Fruit fly (Drosophila melanogaster) whole organism, embryonic: ENCODE measurements around the gene mmy.

Experiments
- Awh ChIP-seq: fragments of 200-800 bp; sonication (Bioruptor generic); IDR thresholded peaks from 2 replicates; pipeline ENCODE4, ENCODE4 v1.3.6; 2022; ENCODE audit warnings: missing biosample characterization, missing genetic modification characterization
- Bdp1 ChIP-seq: fragments of 200-800 bp; sonication (Bioruptor generic); optimal IDR thresholded peaks from 3 replicates; lab custom pipeline; 2016; ENCODE audit warnings: missing biosample characterization, missing genetic modification characterization
- Bgb ChIP-seq: fragments of 200-800 bp; sonication (Bioruptor generic); IDR thresholded peaks from 2 replicates; pipeline ENCODE4 v1.3.6; 2022; ENCODE audit warnings: missing biosample characterization, missing genetic modification characterization; ENCODE audit not compliant: partially characterized antibody
- C15 ChIP-seq: fragments of 200-800 bp; sonication (Bioruptor generic); IDR thresholded peaks from 3 replicates; pipeline ENCODE4 v1.3.6; 2022; ENCODE audit warnings: missing biosample characterization, missing genetic modification characterization
- CG11560 ChIP-seq: fragments of 200-800 bp; sonication (Bioruptor generic); IDR thresholded peaks from 3 replicates; pipeline ENCODE4 v1.3.6; 2022; ENCODE audit warnings: missing biosample characterization, missing genetic modification characterization
- CG11723 ChIP-seq: fragments of 200-800 bp; sonication (Bioruptor generic); optimal IDR thresholded peaks from 2 replicates; lab custom pipeline; 2017; ENCODE audit warnings: missing biosample characterization, mild to moderate bottlenecking, missing genetic modification characterization
- CG12769 ChIP-seq: fragments of 200-800 bp; sonication (Bioruptor generic); optimal IDR thresholded peaks from 2 replicates; lab custom pipeline; 2019; ENCODE audit warnings: missing biosample characterization, mild to moderate bottlenecking, missing genetic modification characterization, moderate library complexity
- CG1603 ChIP-seq: fragments of 200-800 bp; sonication (Bioruptor generic); optimal IDR thresholded peaks from 2 replicates; lab custom pipeline; 2019; ENCODE audit warnings: missing biosample characterization, mild to moderate bottlenecking, missing genetic modification characterization, moderate library complexity
- CG32772 ChIP-seq: fragments of 200-800 bp; sonication (Bioruptor generic); IDR thresholded peaks from 2 replicates; pipeline ENCODE4 v1.3.6; 2022; ENCODE audit warnings: missing biosample characterization, missing genetic modification characterization
- CG3281 ChIP-seq: fragments of 200-800 bp; sonication (Bioruptor generic); optimal IDR thresholded peaks from 3 replicates; lab custom pipeline; 2017; ENCODE audit warnings: missing biosample characterization, mild to moderate bottlenecking, missing genetic modification characterization
- CG33213 ChIP-seq: fragments of 200-800 bp; sonication (Bioruptor generic); optimal IDR thresholded peaks from 3 replicates; lab custom pipeline; 2016; ENCODE audit warnings: missing biosample characterization, missing genetic modification characterization
- CG3726 ChIP-seq: fragments of 200-800 bp; sonication (Bioruptor generic); IDR thresholded peaks from 3 replicates; pipeline ENCODE4, ENCODE4 v1.3.6; 2022; ENCODE audit warnings: missing biosample characterization, missing genetic modification characterization
- CG3838 ChIP-seq: fragments of 200-800 bp; sonication (Bioruptor generic); optimal IDR thresholded peaks from 3 replicates; lab custom pipeline; 2016; ENCODE audit warnings: missing biosample characterization, missing genetic modification characterization
- CG4328 ChIP-seq: fragments of 200-800 bp; sonication (Bioruptor generic); optimal IDR thresholded peaks from 3 replicates; lab custom pipeline; 2017; ENCODE audit warnings: missing biosample characterization, missing genetic modification reagents, missing genetic modification characterization
- CG5180 ChIP-seq: fragments of 200-800 bp; sonication (Bioruptor generic); optimal IDR thresholded peaks from 3 replicates; lab custom pipeline; 2017; ENCODE audit warnings: missing biosample characterization, missing genetic modification characterization, mild to moderate bottlenecking, moderate library complexity, missing genetic modification reagents
- CG6175 ChIP-seq: fragments of 200-800 bp; sonication (Bioruptor generic); IDR thresholded peaks from 3 replicates; pipeline ENCODE4 v1.3.6; 2022; ENCODE audit warnings: missing biosample characterization, missing genetic modification characterization
- CG6272 ChIP-seq: fragments of 200-800 bp; sonication (Bioruptor generic); IDR thresholded peaks from 2 replicates; pipeline ENCODE4 v1.3.6; 2022; ENCODE audit warnings: missing biosample characterization, missing genetic modification characterization
- CG6791 ChIP-seq: fragments of 200-800 bp; sonication (Bioruptor generic); IDR thresholded peaks from 3 replicates; pipeline ENCODE4 v1.3.6; 2022; ENCODE audit warnings: missing biosample characterization, missing genetic modification characterization; ENCODE audit not compliant: partially characterized antibody
- CG7372 ChIP-seq: fragments of 200-800 bp; sonication (Bioruptor generic); IDR thresholded peaks from 2 replicates; pipeline ENCODE4 v1.3.6; 2022; ENCODE audit warnings: missing biosample characterization, missing genetic modification characterization
- CG8478 ChIP-seq: fragments of >200 bp; optimal IDR thresholded peaks from 2 replicates; lab custom pipeline; 2018
- CG8924 ChIP-seq: fragments of 200-800 bp; optimal IDR thresholded peaks from 3 replicates; lab custom pipeline; 2019; ENCODE audit warnings: missing biosample characterization, mild to moderate bottlenecking, missing genetic modification characterization, moderate library complexity
- CG9727 ChIP-seq: fragments of 200-800 bp; sonication (Bioruptor generic); optimal IDR thresholded peaks from 3 replicates; lab custom pipeline; 2017; ENCODE audit warnings: missing biosample characterization, mild to moderate bottlenecking, missing genetic modification characterization
- D ChIP-seq, 2 experiments: fragments of 200-800 bp in 1 of 2; fragments of >200 bp in 1 of 2; sonication (Bioruptor generic) in 1 of 2; optimal IDR thresholded peaks; 2 replicates in 1 of 2; 3 replicates in 1 of 2; lab custom pipeline; 2017; ENCODE audit warnings: mild to moderate bottlenecking in 1 of 2, missing biosample characterization in 1 of 2, missing genetic modification characterization in 1 of 2, missing genetic modification reagents in 1 of 2
- D19A ChIP-seq: fragments of 200-800 bp; optimal IDR thresholded peaks from 3 replicates; lab custom pipeline; 2019; ENCODE audit warnings: missing biosample characterization, mild to moderate bottlenecking, missing genetic modification characterization, moderate library complexity
- Dref ChIP-seq: fragments of 200-800 bp; sonication (Bioruptor generic); IDR thresholded peaks from 2 replicates; pipeline ENCODE4 v1.3.6; 2022; ENCODE audit warnings: missing biosample characterization, missing genetic modification characterization
- Gug ChIP-seq: fragments of 200-800 bp; sonication (Bioruptor generic); IDR thresholded peaks from 4 replicates; pipeline ENCODE4 v1.3.6; 2022; ENCODE audit warnings: missing biosample characterization, missing genetic modification characterization
- Hr3 ChIP-seq: fragments of 200-800 bp; sonication (Bioruptor generic); optimal IDR thresholded peaks from 3 replicates; lab custom pipeline; 2016; ENCODE audit warnings: missing biosample characterization, missing genetic modification characterization
- Nf-YA ChIP-seq: fragments of 200-800 bp; sonication (Bioruptor generic); IDR thresholded peaks from 2 replicates; pipeline ENCODE4 v1.3.6; 2022; ENCODE audit warnings: missing biosample characterization, missing genetic modification characterization
- Nf-YB ChIP-seq: fragments of 200-800 bp; sonication (Bioruptor generic); optimal IDR thresholded peaks from 3 replicates; lab custom pipeline; 2019; ENCODE audit warnings: missing biosample characterization, mild to moderate bottlenecking, missing genetic modification characterization, moderate library complexity
- Sox102F ChIP-seq: fragments of 200-800 bp; sonication (Bioruptor generic); optimal IDR thresholded peaks from 2 replicates; lab custom pipeline; 2018; ENCODE audit warnings: missing biosample characterization, mild to moderate bottlenecking, missing genetic modification characterization, moderate library complexity
- Sry-β ChIP-seq: fragments of 200-800 bp; sonication (Bioruptor generic); optimal IDR thresholded peaks from 2 replicates; lab custom pipeline; 2018; ENCODE audit warnings: missing biosample characterization, mild to moderate bottlenecking, missing genetic modification characterization, moderate library complexity
- YL-1 ChIP-seq: fragments of 200-800 bp; sonication (Bioruptor generic); optimal IDR thresholded peaks from 3 replicates; lab custom pipeline; 2017; ENCODE audit warnings: missing biosample characterization, mild to moderate bottlenecking, missing genetic modification characterization
- cato ChIP-seq: fragments of 200-800 bp; sonication (Bioruptor generic); optimal IDR thresholded peaks from 2 replicates; lab custom pipeline; 2016; ENCODE audit warnings: missing biosample characterization, missing genetic modification characterization, borderline replicate concordance
- chinmo ChIP-seq: fragments of 200-800 bp; sonication (Bioruptor generic); IDR thresholded peaks from 4 replicates; pipeline ENCODE4 v1.3.6; 2022; ENCODE audit warnings: missing biosample characterization, missing genetic modification characterization; ENCODE audit not compliant: partially characterized antibody
- chn ChIP-seq: fragments of 200-800 bp; sonication (Bioruptor generic); optimal IDR thresholded peaks from 2 replicates; lab custom pipeline; 2016; ENCODE audit warnings: missing biosample characterization, missing genetic modification characterization
- crol ChIP-seq: fragments of 200-800 bp; sonication (Bioruptor generic); IDR thresholded peaks from 2 replicates; pipeline ENCODE4 v1.3.6; 2022; ENCODE audit warnings: missing biosample characterization, missing genetic modification characterization
- hbn ChIP-seq: fragments of 200-800 bp; sonication (Bioruptor generic); IDR thresholded peaks from 2 replicates; pipeline ENCODE4 v1.3.6; 2022; ENCODE audit warnings: missing biosample characterization, missing genetic modification characterization; ENCODE audit not compliant: partially characterized antibody
- jumu ChIP-seq: fragments of 200-800 bp; sonication (Bioruptor generic); optimal IDR thresholded peaks from 3 replicates; lab custom pipeline; 2016; ENCODE audit warnings: missing biosample characterization, missing genetic modification characterization
- klu ChIP-seq: fragments of 200-800 bp; sonication (Bioruptor generic); IDR thresholded peaks from 2 replicates; pipeline ENCODE4 v1.3.6; 2022; ENCODE audit warnings: missing biosample characterization, missing genetic modification characterization
- luna ChIP-seq: fragments of 200-800 bp; sonication (Bioruptor generic); optimal IDR thresholded peaks from 2 replicates; lab custom pipeline; 2016; ENCODE audit warnings: missing biosample characterization, missing genetic modification characterization
- mirr ChIP-seq: fragments of 200-800 bp; sonication (Bioruptor generic); optimal IDR thresholded peaks from 3 replicates; lab custom pipeline; 2018; ENCODE audit warnings: missing biosample characterization, mild to moderate bottlenecking, missing genetic modification characterization
- onecut ChIP-seq: fragments of 200-800 bp; sonication (Bioruptor generic); IDR thresholded peaks from 2 replicates; pipeline ENCODE4 v1.3.6; 2022; ENCODE audit warnings: missing biosample characterization, missing genetic modification characterization
- org-1 ChIP-seq: fragments of 200-800 bp; sonication (Bioruptor generic); optimal IDR thresholded peaks from 2 replicates; lab custom pipeline; 2017; ENCODE audit warnings: missing biosample characterization, missing genetic modification characterization
- pan ChIP-seq, 4 experiments: fragments of >200 bp in 3 of 4; fragments of 200-800 bp in 1 of 4; sonication (Bioruptor generic) in 1 of 4; optimal IDR thresholded peaks in 3 of 4; IDR thresholded peaks in 1 of 4; 2 replicates each; pipeline versions ENCODE4 v1.3.6 to Lab custom; 2017 to 2022; ENCODE audit warnings: missing biosample characterization in 2 of 4, missing genetic modification characterization in 2 of 4, mixed read lengths in 1 of 4
- pb ChIP-seq: fragments of 200-800 bp; sonication (Bioruptor generic); optimal IDR thresholded peaks from 3 replicates; lab custom pipeline; 2016; ENCODE audit warnings: missing biosample characterization, missing genetic modification characterization
- pnt ChIP-seq: fragments of 200-800 bp; sonication (Bioruptor generic); optimal IDR thresholded peaks from 3 replicates; lab custom pipeline; 2016; ENCODE audit warnings: missing biosample characterization, missing genetic modification characterization
- pum ChIP-seq: fragments of 200-800 bp; sonication (Bioruptor generic); optimal IDR thresholded peaks from 2 replicates; lab custom pipeline; 2016; ENCODE audit warnings: missing biosample characterization, missing genetic modification characterization
- ranshi ChIP-seq: fragments of 200-800 bp; sonication (Bioruptor generic); IDR thresholded peaks from 2 replicates; pipeline ENCODE4 v1.3.6; 2022; ENCODE audit warnings: missing biosample characterization, missing genetic modification characterization
- sens-2 ChIP-seq: fragments of 200-800 bp; sonication (Bioruptor generic); IDR thresholded peaks from 2 replicates; pipeline ENCODE4 v1.3.6; 2022; ENCODE audit warnings: missing biosample characterization, missing genetic modification characterization
- sqz ChIP-seq: fragments of 200-800 bp; sonication (Bioruptor generic); optimal IDR thresholded peaks from 3 replicates; lab custom pipeline; 2018; ENCODE audit warnings: missing biosample characterization, mild to moderate bottlenecking, missing genetic modification characterization
- z ChIP-seq: fragments of 200-800 bp; sonication (Bioruptor generic); IDR thresholded peaks from 3 replicates; pipeline ENCODE4 v1.3.6; 2022; ENCODE audit warnings: missing biosample characterization, missing genetic modification characterization

Gene mmy

dm6 chr2L:6465497-6465896 lies 8.2 kb downstream of the mmy start, which contains the start of gene Rchy1 (continued):
- TF ChIP-seq CG8924 (tag; lab: Kevin White, UChicago) (no peak), Nf-YB (no peak), CG8478 (lab: Kevin White, UChicago) (no peak), CG11723 (GFP tag; lab: Kevin White, UChicago) (no peak), pb (GFP tag; lab: Kevin White, UChicago) (no peak), Nf-YA (GFP tag; lab: Robert Waterston, UW) (no peak), CG6175 (GFP tag; lab: Robert Waterston, UW) (no peak), Awh (GFP tag; lab: Robert Waterston, UW) (no peak), Bdp1 (GFP tag; lab: Kevin White, UChicago) (no peak), CG3281 (GFP tag; lab: Kevin White, UChicago) (peak; percentile 42), sens-2 (GFP tag; lab: Robert Waterston, UW) (0 out of 2 replicates have a peak, but pooled peaks have one; percentile 17), CG7372 (GFP tag; lab: Robert Waterston, UW) (no peak), YL-1 (GFP tag; lab: Kevin White, UChicago) (no peak), CG11560 (no peak), CG4328 (GFP tag; lab: Kevin White, UChicago) (no peak), CG3726 (GFP tag; lab: Robert Waterston, UW) (no peak), chinmo (GFP tag; lab: Robert Waterston, UW) (0 out of 4 replicates have a peak, but pooled peaks have one; percentile 38), sqz (GFP tag; lab: Kevin White, UChicago) (no peak), klu (GFP tag; lab: Robert Waterston, UW) (no peak), pnt (no peak), CG6272 (GFP tag; lab: Robert Waterston, UW) (no peak), CG5180 (GFP tag; lab: Kevin White, UChicago) (peak; percentile 47), Sox102F (GFP tag; lab: Kevin White, UChicago) (no peak), mirr (GFP tag; lab: Kevin White, UChicago) (peak; percentile 81), CG1603 (tag; lab: Kevin White, UChicago) (peak; percentile 1), Dref (GFP tag; lab: Robert Waterston, UW) (no peak), CG9727 (GFP tag; lab: Kevin White, UChicago) (no peak), chn (GFP tag; lab: Kevin White, UChicago) (no peak), Gug (no peak), CG3838 (GFP tag; lab: Kevin White, UChicago) (no peak), org-1 (GFP tag; lab: Kevin White, UChicago) (no peak), CG32772 (no peak), pum (GFP tag; lab: Kevin White, UChicago) (no peak), crol (GFP tag; lab: Robert Waterston, UW) (no peak), ranshi (GFP tag; lab: Robert Waterston, UW) (peak; percentile 9; the same call in 1 of the 2 replicates), hbn (GFP tag; lab: Robert Waterston, UW) (no peak), D19A (tag; lab: Kevin White, UChicago) (no peak), cato (GFP tag; lab: Kevin White, UChicago) (no peak), onecut (GFP tag; lab: Robert Waterston, UW) (no peak; the same call in 1 of the 2 replicates), pan (optimal IDR thresholded peaks at IDR 0.05; lab: Kevin White, UChicago) (no peak), pan (GFP tag; optimal IDR thresholded peaks at IDR 0.05 in 1 of 2, IDR thresholded peaks at IDR 0.05 in 1 of 2) (peak in 1 of 2 experiments; percentile 27), z (GFP tag; lab: Robert Waterston, UW) (no peak), luna (GFP tag; lab: Kevin White, UChicago) (no peak), CG33213 (GFP tag; lab: Kevin White, UChicago) (no peak), Hr3 (GFP tag; lab: Kevin White, UChicago) (no peak), C15 (GFP tag; lab: Robert Waterston, UW) (no peak), D (optimal IDR thresholded peaks at IDR 0.05; lab: Kevin White, UChicago) (no peak), D (GFP tag; optimal IDR thresholded peaks at IDR 0.05; lab: Kevin White, UChicago) (no peak), jumu (no peak), Bgb (peak; percentile 54; the same call in 1 of the 2 replicates), Sry-β (GFP tag; lab: Kevin White, UChicago) (no peak), CG6791 (GFP tag; lab: Robert Waterston, UW) (no peak), CG12769 (peak; percentile 35)
